Worm (Caenorhabditis elegans) whole organism, young adult: Measurements from ENCODE around the gene srw-79.

Source experiments
- B0336.3 ChIP-seq: fragments of 200-800 bp; sonication (Bioruptor generic); IDR thresholded peaks from 2 replicates; pipeline ENCODE4 v1.3.6; 2022; ENCODE audit warnings: missing genetic modification characterization, missing compliant biosample characterization
- D2030.7 ChIP-seq: fragments of 200-800 bp; sonication (Bioruptor generic); IDR thresholded peaks from 2 replicates; pipeline ENCODE4 v1.3.6; 2022; ENCODE audit warnings: missing genetic modification reagents, missing genetic modification characterization, missing compliant biosample characterization
- F33H1.4 ChIP-seq: fragments of 200-800 bp; sonication (Bioruptor generic); IDR thresholded peaks from 2 replicates; pipeline ENCODE4 v1.3.6; 2022; ENCODE audit warnings: missing genetic modification reagents, missing genetic modification characterization, missing compliant biosample characterization
- F37B4.10 ChIP-seq: fragments of 200-800 bp; sonication (Bioruptor generic); IDR thresholded peaks from 2 replicates; pipeline ENCODE4 v1.3.6; 2022; ENCODE audit warnings: missing genetic modification characterization, missing compliant biosample characterization
- F39B2.1 ChIP-seq: fragments of 200-800 bp; sonication (Bioruptor generic); IDR thresholded peaks from 2 replicates; pipeline ENCODE4 v1.3.6; 2022; ENCODE audit warnings: missing genetic modification reagents, missing genetic modification characterization, missing compliant biosample characterization
- F49E8.2 ChIP-seq: sonication (generic microtip); optimal IDR thresholded peaks from 3 replicates; lab custom pipeline; 2017; ENCODE audit warnings: missing genetic modification characterization, mild to moderate bottlenecking, missing compliant biosample characterization, antibody characterized with exemption, moderate library complexity; ENCODE audit not compliant: insufficient read depth
- F52B5.7 ChIP-seq: sonication (generic microtip); optimal IDR thresholded peaks from 2 replicates; lab custom pipeline; 2016; ENCODE audit warnings: mild to moderate bottlenecking, missing genetic modification characterization, missing compliant biosample characterization
- K11D2.4 ChIP-seq: fragments of 200-800 bp; sonication (Bioruptor generic); IDR thresholded peaks from 2 replicates; pipeline ENCODE4 v1.3.6; 2022; ENCODE audit warnings: missing genetic modification reagents, missing genetic modification characterization, missing compliant biosample characterization
- K12H6.12 ChIP-seq: fragments of 200-800 bp; sonication (Bioruptor generic); optimal IDR thresholded peaks from 2 replicates; lab custom pipeline; 2018; ENCODE audit warnings: mild to moderate bottlenecking, missing genetic modification characterization, missing compliant biosample characterization
- T07F8.4 ChIP-seq: sonication (generic microtip); optimal IDR thresholded peaks from 2 replicates; lab custom pipeline; 2016; ENCODE audit warnings: mild to moderate bottlenecking, missing genetic modification characterization, moderate library complexity, missing compliant biosample characterization
- Y53F4B.3 ChIP-seq: fragments of 200-800 bp; sonication (Bioruptor generic); IDR thresholded peaks from 2 replicates; pipeline ENCODE4 v1.3.6; 2022; ENCODE audit warnings: missing genetic modification reagents, missing genetic modification characterization, missing compliant biosample characterization
- Y56A3A.18 ChIP-seq: fragments of 200-800 bp; sonication (Bioruptor generic); IDR thresholded peaks from 2 replicates; pipeline ENCODE4 v1.3.6; 2022; ENCODE audit warnings: missing genetic modification reagents, missing genetic modification characterization, missing compliant biosample characterization
- Y67H2A.10 ChIP-seq: fragments of 200-800 bp; sonication (Bioruptor generic); conservative IDR thresholded peaks from 2 replicates; pipeline ENCODE4 v1.3.6; 2022; ENCODE audit warnings: missing genetic modification reagents, missing genetic modification characterization, missing compliant biosample characterization
- ama-1 ChIP-seq, 3 experiments: fragments of 150-350 bp in 1 of 3; sonication (generic microtip) in 2 of 3; optimal IDR thresholded peaks; 2 replicates each; lab custom pipeline; 2014 to 2018; ENCODE audit warnings: missing biosample characterization in 2 of 3, missing genetic modification characterization in 2 of 3, missing genetic modification reagents in 2 of 3
- aptf-3 ChIP-seq: fragments of 200-800 bp; sonication (Bioruptor generic); IDR thresholded peaks from 2 replicates; pipeline ENCODE4 v1.3.6; 2022; ENCODE audit warnings: missing genetic modification characterization, missing compliant biosample characterization
- athp-1 ChIP-seq: sonication (generic microtip); optimal IDR thresholded peaks from 2 replicates; lab custom pipeline; 2017; ENCODE audit warnings: mild to moderate bottlenecking, missing genetic modification characterization, missing compliant biosample characterization
- attf-3 ChIP-seq: fragments of 200-800 bp; sonication (Bioruptor generic); conservative IDR thresholded peaks from 2 replicates; pipeline ENCODE4 v1.3.6; 2022; ENCODE audit warnings: missing genetic modification reagents, missing genetic modification characterization, missing compliant biosample characterization
- attf-5 ChIP-seq: fragments of 200-800 bp; sonication (Bioruptor generic); optimal IDR thresholded peaks from 2 replicates; lab custom pipeline; 2018; ENCODE audit warnings: mild to moderate bottlenecking, missing genetic modification characterization, missing compliant biosample characterization
- dox-1 ChIP-seq: fragments of 200-800 bp; sonication (Bioruptor generic); IDR thresholded peaks from 2 replicates; pipeline ENCODE4 v1.3.6; 2022; ENCODE audit warnings: missing genetic modification reagents, missing genetic modification characterization, missing compliant biosample characterization
- efl-1 ChIP-seq: fragments of 150-350 bp; optimal IDR thresholded peaks from 2 replicates; lab custom pipeline; 2014; ENCODE audit warnings: missing biosample characterization, missing genetic modification reagents, missing genetic modification characterization
- egrh-3 ChIP-seq: fragments of 200-800 bp; sonication (Bioruptor generic); IDR thresholded peaks from 2 replicates; pipeline ENCODE4 v1.3.6; 2022; ENCODE audit warnings: missing genetic modification reagents, missing genetic modification characterization, missing compliant biosample characterization
- hmg-1.2 ChIP-seq: fragments of 200-800 bp; sonication (Bioruptor generic); IDR thresholded peaks from 2 replicates; pipeline ENCODE4 v1.3.6; 2022; ENCODE audit warnings: missing genetic modification reagents, missing genetic modification characterization, missing compliant biosample characterization
- hmg-20 ChIP-seq: fragments of 200-800 bp; sonication (Bioruptor generic); IDR thresholded peaks from 2 replicates; pipeline ENCODE4 v1.3.6; 2022; ENCODE audit warnings: missing genetic modification reagents, missing genetic modification characterization, missing compliant biosample characterization
- hrde-1 ChIP-seq: sonication (generic microtip); optimal IDR thresholded peaks from 2 replicates; lab custom pipeline; 2016; ENCODE audit warnings: missing genetic modification characterization, mild to moderate bottlenecking, missing compliant biosample characterization, moderate library complexity, missing genotype, missing genetic modification reagents, borderline replicate concordance
- lin-35 ChIP-seq, 3 experiments: fragments of 150-350 bp in 2 of 3; sonication (generic microtip) in 1 of 3; optimal IDR thresholded peaks; 2 replicates each; lab custom pipeline; 2014 to 2018; ENCODE audit warnings: missing biosample characterization in 3 of 3, missing genetic modification characterization in 3 of 3, missing genetic modification reagents in 3 of 3
- lsy-27 ChIP-seq: sonication (generic microtip); optimal IDR thresholded peaks from 2 replicates; lab custom pipeline; 2017; ENCODE audit warnings: missing genetic modification characterization, mild to moderate bottlenecking, missing compliant biosample characterization, antibody characterized with exemption, missing genotype, borderline replicate concordance; ENCODE audit not compliant: insufficient read depth
- madf-10 ChIP-seq: sonication (generic microtip); optimal IDR thresholded peaks from 2 replicates; lab custom pipeline; 2016; ENCODE audit warnings: mild to moderate bottlenecking, missing genetic modification characterization, missing compliant biosample characterization
- madf-6 ChIP-seq: fragments of 200-800 bp; sonication (Bioruptor generic); IDR thresholded peaks from 2 replicates; pipeline ENCODE4 v1.3.6; 2022; ENCODE audit warnings: missing genetic modification reagents, missing genetic modification characterization, missing compliant biosample characterization
- mcd-1 ChIP-seq: fragments of 200-800 bp; sonication (Bioruptor generic); IDR thresholded peaks from 2 replicates; pipeline ENCODE4 v1.3.6; 2022; ENCODE audit warnings: missing genetic modification reagents, missing genetic modification characterization, missing compliant biosample characterization
- nhr-80 ChIP-seq: sonication (generic microtip); optimal IDR thresholded peaks from 2 replicates; lab custom pipeline; 2016; ENCODE audit warnings: missing genetic modification characterization, missing compliant biosample characterization
- nhr-90 ChIP-seq: sonication (generic microtip); optimal IDR thresholded peaks from 2 replicates; lab custom pipeline; 2016; ENCODE audit warnings: missing genotype, mild to moderate bottlenecking, missing genetic modification characterization, missing compliant biosample characterization
- repo-1 ChIP-seq: sonication (generic microtip); optimal IDR thresholded peaks from 2 replicates; lab custom pipeline; 2017; ENCODE audit warnings: mild to moderate bottlenecking, missing genetic modification characterization, missing compliant biosample characterization
- rpc-1 ChIP-seq, 2 experiments: fragments of 150-350 bp in 1 of 2; sonication (generic microtip) in 1 of 2; optimal IDR thresholded peaks; 2 replicates each; lab custom pipeline; 2014 to 2018; ENCODE audit warnings: missing biosample characterization in 1 of 2, missing genetic modification characterization in 1 of 2, missing genetic modification reagents in 1 of 2, missing genotype in 1 of 2
- sdz-38 ChIP-seq: sonication (generic microtip); optimal IDR thresholded peaks from 2 replicates; lab custom pipeline; 2016; ENCODE audit warnings: missing genotype, missing genetic modification characterization, missing compliant biosample characterization
- sea-2 ChIP-seq: fragments of 200-800 bp; sonication (Bioruptor generic); IDR thresholded peaks from 2 replicates; pipeline ENCODE4 v1.3.6; 2022; ENCODE audit warnings: missing genetic modification characterization, missing compliant biosample characterization
- snpc-1.3 ChIP-seq: sonication (generic microtip); optimal IDR thresholded peaks from 2 replicates; lab custom pipeline; 2017; ENCODE audit warnings: missing genetic modification characterization, mild to moderate bottlenecking, missing compliant biosample characterization, antibody characterized with exemption, moderate library complexity, missing genotype, missing genetic modification reagents; ENCODE audit not compliant: insufficient read depth
- snpc-4 ChIP-seq, 5 experiments: fragments of 150-350 bp in 1 of 5; sonication (generic microtip) in 4 of 5; optimal IDR thresholded peaks; 2 replicates each; lab custom pipeline; 2014 to 2018; ENCODE audit warnings: missing genetic modification characterization in 5 of 5, missing biosample characterization in 3 of 5, antibody characterized with exemption in 2 of 5, mild to moderate bottlenecking in 2 of 5, missing compliant biosample characterization in 2 of 5, missing genotype in 2 of 5, moderate library complexity in 2 of 5, missing genetic modification reagents in 1 of 5
- sptf-2 ChIP-seq: fragments of 200-800 bp; sonication (Bioruptor generic); optimal IDR thresholded peaks from 2 replicates; lab custom pipeline; 2018; ENCODE audit warnings: mild to moderate bottlenecking, missing genetic modification characterization, missing compliant biosample characterization
- tbp1 ChIP-seq: fragments of 200-800 bp; sonication (Bioruptor generic); optimal IDR thresholded peaks from 2 replicates; lab custom pipeline; 2018; ENCODE audit warnings: mild to moderate bottlenecking, missing genetic modification characterization, missing compliant biosample characterization
- tbx-9 ChIP-seq: sonication (generic microtip); optimal IDR thresholded peaks from 2 replicates; lab custom pipeline; 2016; ENCODE audit warnings: borderline replicate concordance, missing genetic modification characterization, inconsistent platforms, missing compliant biosample characterization
- unc-130 ChIP-seq: sonication (generic microtip); optimal IDR thresholded peaks from 2 replicates; lab custom pipeline; 2016; ENCODE audit warnings: missing genetic modification reagents, missing genetic modification characterization, missing compliant biosample characterization
- xnd-1 ChIP-seq: sonication (generic microtip); optimal IDR thresholded peaks from 2 replicates; lab custom pipeline; 2016; ENCODE audit warnings: missing genotype, missing genetic modification reagents, missing genetic modification characterization, missing compliant biosample characterization
- zfh-2 ChIP-seq: fragments of 200-800 bp; sonication (Bioruptor generic); conservative IDR thresholded peaks from 2 replicates; pipeline ENCODE4 v1.3.6; 2022; ENCODE audit warnings: missing genetic modification reagents, missing genetic modification characterization, missing compliant biosample characterization
- zim-3 ChIP-seq: sonication (generic microtip); optimal IDR thresholded peaks from 2 replicates; lab custom pipeline; 2017; ENCODE audit warnings: mild to moderate bottlenecking, missing genetic modification characterization, moderate library complexity, missing compliant biosample characterization
- ztf-18 ChIP-seq: sonication (generic microtip); optimal IDR thresholded peaks from 2 replicates; lab custom pipeline; 2016; ENCODE audit warnings: missing genotype, mild to moderate bottlenecking, missing genetic modification characterization, missing compliant biosample characterization
- ztf-6 ChIP-seq: fragments of 200-800 bp; sonication (Bioruptor generic); IDR thresholded peaks from 2 replicates; pipeline ENCODE4 v1.3.6; 2022; ENCODE audit warnings: missing genetic modification reagents, missing genetic modification characterization, missing compliant biosample characterization

Gene srw-79

DNA sequence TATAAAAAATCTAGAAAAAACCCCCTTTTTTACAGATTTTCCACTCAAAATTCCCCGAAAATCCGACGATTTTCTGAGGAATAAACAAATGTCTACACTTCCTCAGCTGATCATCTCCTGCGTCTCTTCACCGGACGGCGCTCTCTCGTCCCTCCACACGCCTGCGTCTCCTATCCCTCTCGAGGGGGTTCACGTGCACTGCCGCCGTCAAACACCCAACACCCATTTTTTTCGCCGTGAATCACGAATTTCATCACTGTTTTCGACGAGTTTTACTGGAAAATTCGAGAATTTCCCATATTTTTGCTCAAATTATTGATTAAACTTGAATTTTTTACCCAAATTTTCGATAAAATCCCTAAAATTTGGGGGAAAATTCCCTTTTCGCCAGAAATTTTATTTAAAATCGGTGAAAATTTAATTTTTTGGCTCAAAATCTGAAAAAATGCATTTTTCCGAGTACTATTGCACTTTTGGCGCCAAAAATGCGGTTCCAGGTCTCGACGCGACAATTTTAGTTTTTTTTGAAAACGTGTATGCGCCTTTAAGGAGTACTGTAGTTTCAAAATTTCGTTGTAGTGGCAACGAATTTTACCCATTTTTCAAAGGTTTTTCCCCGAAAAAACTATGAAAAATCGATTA, 25.6 kb upstream of the srw-79 start (continued):
- TF ChIP-seq dox-1 (GFP tag; lab: Robert Waterston, UW) (peak; percentile 71), hrde-1 (peak; percentile 73), madf-10 (no peak), F33H1.4 (GFP tag; lab: Robert Waterston, UW) (peak; percentile 89), rpc-1 (optimal IDR thresholded peaks at IDR 0.05; lab: Kevin White, UChicago) (no peak), rpc-1 (tag; optimal IDR thresholded peaks at IDR 0.05; lab: Kevin White, UChicago) (no peak), sea-2 (GFP tag; lab: Robert Waterston, UW) (no peak), B0336.3 (GFP tag; lab: Robert Waterston, UW) (peak; percentile 96), F37B4.10 (GFP tag; lab: Robert Waterston, UW) (no peak), snpc-1.3 (no peak), madf-6 (GFP tag; lab: Robert Waterston, UW) (peak; percentile 88), F52B5.7 (peak; percentile 37), lin-35 (GFP tag; optimal IDR thresholded peaks at IDR 0.05; lab: Kevin White, UChicago) (peak in 1 of 3 experiments; percentile 31), sdz-38 (no peak), K11D2.4 (GFP tag; lab: Robert Waterston, UW) (no peak; the same call in 1 of the 2 replicates), mcd-1 (GFP tag; lab: Robert Waterston, UW) (peak; percentile 63), snpc-4 (GFP tag; optimal IDR thresholded peaks at IDR 0.05; lab: Kevin White, UChicago) (peak; percentile 22), snpc-4 (tag; optimal IDR thresholded peaks at IDR 0.05; lab: Kevin White, UChicago) (peak in 2 of 4 experiments; percentile 39 to 45), tbp1 (GFP tag; lab: Kevin White, UChicago) (peak; percentile 45), hmg-1.2 (GFP tag; lab: Robert Waterston, UW) (peak; percentile 99), zfh-2 (GFP tag; lab: Robert Waterston, UW) (peak; percentile 62; the same call in 1 of the 2 replicates), egrh-3 (no peak), athp-1 (peak; percentile 86), K12H6.12 (tag; lab: Kevin White, UChicago) (no peak), zim-3 (no peak), ztf-6 (GFP tag; lab: Robert Waterston, UW) (no peak), Y53F4B.3 (GFP tag; lab: Robert Waterston, UW) (no peak), T07F8.4 (no peak), efl-1 (peak; percentile 81), hmg-20 (GFP tag; lab: Robert Waterston, UW) (no peak), tbx-9 (tag; lab: Kevin White, UChicago) (no peak), sptf-2 (GFP tag; lab: Kevin White, UChicago) (no peak), xnd-1 (tag; lab: Kevin White, UChicago) (peak; percentile 96), D2030.7 (GFP tag; lab: Robert Waterston, UW) (peak; percentile 61), ama-1 (optimal IDR thresholded peaks at IDR 0.05; lab: Kevin White, UChicago) (no peak), ama-1 (GFP tag; optimal IDR thresholded peaks at IDR 0.05; lab: Kevin White, UChicago) (no peak), nhr-90 (tag; lab: Kevin White, UChicago) (peak; percentile 62), repo-1 (no peak), aptf-3 (GFP tag; lab: Robert Waterston, UW) (no peak; the same call in 1 of the 2 replicates), Y67H2A.10 (GFP tag; lab: Robert Waterston, UW) (no peak), Y56A3A.18 (no peak), nhr-80 (tag; lab: Kevin White, UChicago) (peak; percentile 3), attf-3 (no peak), attf-5 (GFP tag; lab: Kevin White, UChicago) (peak; percentile 74), F39B2.1 (GFP tag; lab: Robert Waterston, UW) (no peak), unc-130 (GFP tag; lab: Kevin White, UChicago) (peak; percentile 59), ztf-18 (peak; percentile 31), lsy-27 (tag; lab: Kevin White, UChicago) (no peak), F49E8.2 (peak; percentile 47)
